Worm (Caenorhabditis elegans) whole organism, L4 larva: Measurements from ENCODE around the gene T07A9.15.

Experiments
- fkh-10 ChIP-seq: fragments of 150-350 bp; optimal IDR thresholded peaks from 2 replicates; lab custom pipeline; 2014; ENCODE audit warnings: missing biosample characterization, missing genetic modification reagents, missing genetic modification characterization
- hlh-11 ChIP-seq: fragments of 200-800 bp; sonication (Bioruptor generic); optimal IDR thresholded peaks from 2 replicates; lab custom pipeline; 2018; ENCODE audit warnings: mild to moderate bottlenecking, missing genetic modification characterization, missing compliant biosample characterization
- hmg-1.1 ChIP-seq: fragments of 200-800 bp; sonication (Bioruptor generic); IDR thresholded peaks from 2 replicates; pipeline ENCODE4 v1.3.6; 2022; ENCODE audit warnings: missing genetic modification reagents, missing genetic modification characterization, missing compliant biosample characterization
- jun-1 ChIP-seq: fragments of 150-350 bp; optimal IDR thresholded peaks from 2 replicates; lab custom pipeline; 2014; ENCODE audit warnings: missing biosample characterization, missing genetic modification reagents, missing genetic modification characterization
- nhr-10 ChIP-seq: fragments of 150-350 bp; optimal IDR thresholded peaks from 2 replicates; lab custom pipeline; 2014; ENCODE audit warnings: missing biosample characterization, missing genetic modification characterization
- nhr-237 ChIP-seq: sonication (generic microtip); optimal IDR thresholded peaks from 2 replicates; lab custom pipeline; 2017; ENCODE audit warnings: missing biosample characterization, missing genetic modification characterization
- pha-4 ChIP-seq, 2 experiments: fragments of 150-350 bp in 1 of 2; fragments of 200-800 bp in 1 of 2; sonication (Bioruptor generic) in 1 of 2; IDR thresholded peaks in 1 of 2; optimal IDR thresholded peaks in 1 of 2; 2 replicates each; pipeline versions ENCODE4 v1.3.6 to Lab custom; 2014 to 2022; ENCODE audit warnings: missing genetic modification characterization in 2 of 2, missing genetic modification reagents in 2 of 2, missing biosample characterization in 1 of 2, missing compliant biosample characterization in 1 of 2
- skn-1 ChIP-seq: fragments of 150-350 bp; optimal IDR thresholded peaks from 2 replicates; lab custom pipeline; 2014; ENCODE audit warnings: missing biosample characterization, missing genetic modification characterization
- ztf-11 ChIP-seq: fragments of 150-350 bp; optimal IDR thresholded peaks from 2 replicates; lab custom pipeline; 2014; ENCODE audit warnings: missing biosample characterization, missing genetic modification characterization

DNA sequence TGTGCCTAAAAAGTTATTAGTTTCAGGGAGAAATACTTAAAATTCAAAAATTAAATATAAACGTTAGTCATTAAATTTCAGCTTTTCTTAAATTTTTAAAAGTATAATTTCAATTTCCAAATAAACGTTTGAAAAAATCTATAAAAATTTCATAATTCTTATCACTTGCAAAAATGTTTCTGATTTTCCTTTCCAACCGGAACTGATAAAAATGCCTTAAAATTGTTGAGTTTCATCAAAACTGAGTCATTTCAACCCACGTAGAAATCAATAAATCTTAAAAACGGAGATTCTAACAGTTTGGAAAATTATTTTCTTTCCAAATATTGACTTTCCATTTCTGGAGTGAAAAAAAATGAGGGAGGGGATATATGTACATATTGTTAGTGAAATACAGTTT is 15.5 kb upstream of the T07A9.15 start:
- TF ChIP-seq nhr-10 (tag; lab: Kevin White, UChicago), result no peak
- TF ChIP-seq jun-1, result no peak
- no peak for TF ChIP-seq skn-1
- no peak for TF ChIP-seq nhr-237 (tag; lab: Kevin White, UChicago)
- no peak for TF ChIP-seq pha-4 (GFP tag; IDR thresholded peaks at IDR 0.05; lab: Robert Waterston, UW)
- TF ChIP-seq pha-4 (tag; optimal IDR thresholded peaks at IDR 0.05; lab: Kevin White, UChicago), result no peak
- no peak for TF ChIP-seq fkh-10 (GFP tag; lab: Kevin White, UChicago)
- no peak for TF ChIP-seq hlh-11 (tag; lab: Kevin White, UChicago)
- TF ChIP-seq hmg-1.1, result no peak
- no peak for TF ChIP-seq ztf-11 (tag; lab: Kevin White, UChicago)
